Fruit fly (Drosophila melanogaster) whole organism, embryonic: Measurements from ENCODE around the gene CG32554.
A peak's percentile ranks its signal among the peaks of the same experiment; 100 is the strongest.

Source experiments
- Aef1 ChIP-seq: fragments of 200-800 bp; sonication (Bioruptor generic); IDR thresholded peaks from 3 replicates; pipeline ENCODE4 v1.3.6; 2022; ENCODE audit warnings: missing biosample characterization, missing genetic modification characterization
- CG10321 ChIP-seq: fragments of 200-800 bp; sonication (Bioruptor generic); IDR thresholded peaks from 2 replicates; pipeline ENCODE4 v1.3.6; 2022; ENCODE audit warnings: missing biosample characterization, missing genetic modification characterization
- CG11504 ChIP-seq: fragments of 200-800 bp; sonication (Bioruptor generic); optimal IDR thresholded peaks from 3 replicates; lab custom pipeline; 2019; ENCODE audit warnings: missing biosample characterization, mild to moderate bottlenecking, missing genetic modification characterization, moderate library complexity
- CG12769 ChIP-seq: fragments of 200-800 bp; sonication (Bioruptor generic); optimal IDR thresholded peaks from 2 replicates; lab custom pipeline; 2019; ENCODE audit warnings: missing biosample characterization, mild to moderate bottlenecking, missing genetic modification characterization, moderate library complexity
- CG15601 ChIP-seq: fragments of 200-800 bp; sonication (Bioruptor generic); optimal IDR thresholded peaks from 3 replicates; lab custom pipeline; 2019; ENCODE audit warnings: missing biosample characterization, mild to moderate bottlenecking, missing genetic modification characterization, moderate library complexity
- CG17186 ChIP-seq: fragments of 200-800 bp; sonication (Bioruptor generic); optimal IDR thresholded peaks from 3 replicates; lab custom pipeline; 2017; ENCODE audit warnings: missing biosample characterization, missing genetic modification reagents, missing genetic modification characterization
- CG1832 ChIP-seq: fragments of 200-800 bp; sonication (Bioruptor generic); optimal IDR thresholded peaks from 2 replicates; lab custom pipeline; 2017; ENCODE audit warnings: missing biosample characterization, mild to moderate bottlenecking, missing genetic modification characterization, inconsistent platforms
- CG3163 ChIP-seq: fragments of 200-800 bp; sonication (Bioruptor generic); optimal IDR thresholded peaks from 3 replicates; lab custom pipeline; 2016; ENCODE audit warnings: missing biosample characterization, missing genetic modification characterization
- CG32772 ChIP-seq: fragments of 200-800 bp; sonication (Bioruptor generic); IDR thresholded peaks from 2 replicates; pipeline ENCODE4 v1.3.6; 2022; ENCODE audit warnings: missing biosample characterization, missing genetic modification characterization
- CG4617 ChIP-seq: fragments of 200-800 bp; sonication (Bioruptor generic); optimal IDR thresholded peaks from 3 replicates; lab custom pipeline; 2016; ENCODE audit warnings: missing biosample characterization, missing genetic modification characterization, borderline replicate concordance
- CG6175 ChIP-seq: fragments of 200-800 bp; sonication (Bioruptor generic); IDR thresholded peaks from 3 replicates; pipeline ENCODE4 v1.3.6; 2022; ENCODE audit warnings: missing biosample characterization, missing genetic modification characterization
- CG6272 ChIP-seq: fragments of 200-800 bp; sonication (Bioruptor generic); IDR thresholded peaks from 2 replicates; pipeline ENCODE4 v1.3.6; 2022; ENCODE audit warnings: missing biosample characterization, missing genetic modification characterization
- CG6854 ChIP-seq: fragments of 200-800 bp; sonication (Bioruptor generic); optimal IDR thresholded peaks from 3 replicates; lab custom pipeline; 2017; ENCODE audit warnings: missing biosample characterization, mild to moderate bottlenecking, missing genetic modification characterization
- CG8924 ChIP-seq: fragments of 200-800 bp; optimal IDR thresholded peaks from 3 replicates; lab custom pipeline; 2019; ENCODE audit warnings: missing biosample characterization, mild to moderate bottlenecking, missing genetic modification characterization, moderate library complexity
- CG9932 ChIP-seq: fragments of 200-800 bp; sonication (Bioruptor generic); IDR thresholded peaks from 2 replicates; pipeline ENCODE4 v1.3.6; 2022; ENCODE audit warnings: missing biosample characterization, missing genetic modification characterization
- CoRest ChIP-seq: fragments of 200-800 bp; sonication (Bioruptor generic); optimal IDR thresholded peaks from 3 replicates; lab custom pipeline; 2018; ENCODE audit warnings: missing biosample characterization, mild to moderate bottlenecking, missing genetic modification characterization, moderate library complexity
- Deaf1 ChIP-seq: fragments of 200-800 bp; optimal IDR thresholded peaks from 3 replicates; lab custom pipeline; 2019; ENCODE audit warnings: missing biosample characterization, mild to moderate bottlenecking, missing genetic modification characterization, moderate library complexity
- Drgx ChIP-seq: fragments of 200-800 bp; sonication (Bioruptor generic); IDR thresholded peaks from 2 replicates; pipeline ENCODE4 v1.3.6; 2022; ENCODE audit warnings: missing biosample characterization, missing genetic modification characterization
- Fer1 ChIP-seq: fragments of 200-800 bp; sonication (Bioruptor generic); optimal IDR thresholded peaks from 2 replicates; lab custom pipeline; 2017; ENCODE audit warnings: missing biosample characterization, mild to moderate bottlenecking, missing genetic modification characterization
- Jarid2 ChIP-seq: fragments of 200-800 bp; sonication (Bioruptor generic); optimal IDR thresholded peaks from 3 replicates; lab custom pipeline; 2017; ENCODE audit warnings: mild to moderate bottlenecking, missing biosample characterization, missing genetic modification reagents, missing genetic modification characterization
- MBD-R2 ChIP-seq: fragments of 200-800 bp; sonication (Bioruptor generic); IDR thresholded peaks from 2 replicates; pipeline ENCODE4 v1.3.6; 2022; ENCODE audit warnings: missing biosample characterization, missing genetic modification characterization
- MESR4 ChIP-seq: fragments of 200-800 bp; sonication (Bioruptor generic); optimal IDR thresholded peaks from 2 replicates; lab custom pipeline; 2018; ENCODE audit warnings: missing biosample characterization, mild to moderate bottlenecking, missing genetic modification characterization, moderate library complexity
- Med ChIP-seq: fragments of 200-800 bp; sonication (Bioruptor generic); peaks from one replicate; lab custom pipeline; 2016; ENCODE audit warnings: missing biosample characterization, missing genetic modification characterization, mild to moderate bottlenecking, inconsistent platforms, moderate library complexity
- Nf-YC ChIP-seq: fragments of 200-800 bp; optimal IDR thresholded peaks from 3 replicates; lab custom pipeline; 2019; ENCODE audit warnings: missing biosample characterization, mild to moderate bottlenecking, missing genetic modification characterization, moderate library complexity
- Stat92E ChIP-seq, 3 experiments: fragments of >200 bp in 2 of 3; fragments of 200-800 bp in 1 of 3; sonication (Bioruptor generic) in 1 of 3; optimal IDR thresholded peaks; 2 replicates each; lab custom pipeline; 2017 to 2019; ENCODE audit warnings: missing biosample characterization in 3 of 3, missing genetic modification characterization in 3 of 3, mild to moderate bottlenecking in 1 of 3, moderate library complexity in 1 of 3
- Trl ChIP-seq, 3 experiments: fragments of >200 bp in 2 of 3; fragments of 200-800 bp in 1 of 3; sonication (Bioruptor generic) in 1 of 3; optimal IDR thresholded peaks; 2 replicates in 1 of 3; 3 replicates in 2 of 3; lab custom pipeline; 2016 to 2017; ENCODE audit warnings: missing biosample characterization in 1 of 3, missing genetic modification characterization in 1 of 3
- YL-1 ChIP-seq: fragments of 200-800 bp; sonication (Bioruptor generic); optimal IDR thresholded peaks from 3 replicates; lab custom pipeline; 2017; ENCODE audit warnings: missing biosample characterization, mild to moderate bottlenecking, missing genetic modification characterization
- bigmax ChIP-seq: fragments of 200-800 bp; sonication (Bioruptor generic); optimal IDR thresholded peaks from 2 replicates; lab custom pipeline; 2018; ENCODE audit warnings: missing biosample characterization, mild to moderate bottlenecking, missing genetic modification characterization
- bsh ChIP-seq, 2 experiments: fragments of 200-800 bp; sonication (Bioruptor generic); optimal IDR thresholded peaks; 2 replicates each; lab custom pipeline; 2017 to 2018; ENCODE audit warnings: mild to moderate bottlenecking in 2 of 2, missing biosample characterization in 2 of 2, missing genetic modification characterization in 2 of 2, moderate library complexity in 1 of 2
- cg ChIP-seq: fragments of 200-800 bp; sonication (Bioruptor generic); optimal IDR thresholded peaks from 3 replicates; lab custom pipeline; 2019; ENCODE audit warnings: missing biosample characterization, mild to moderate bottlenecking, missing genetic modification characterization, moderate library complexity
- corto ChIP-seq: fragments of 200-800 bp; sonication (Bioruptor generic); optimal IDR thresholded peaks from 2 replicates; lab custom pipeline; 2016; ENCODE audit warnings: missing biosample characterization, mild to moderate bottlenecking, missing genetic modification characterization, moderate library complexity
- crol ChIP-seq: fragments of 200-800 bp; sonication (Bioruptor generic); IDR thresholded peaks from 2 replicates; pipeline ENCODE4 v1.3.6; 2022; ENCODE audit warnings: missing biosample characterization, missing genetic modification characterization
- en ChIP-seq: fragments of 200-800 bp; sonication (Bioruptor generic); optimal IDR thresholded peaks from 2 replicates; lab custom pipeline; 2016; ENCODE audit warnings: missing biosample characterization, missing genetic modification characterization
- gcm2 ChIP-seq: fragments of 200-800 bp; sonication (Bioruptor generic); optimal IDR thresholded peaks from 2 replicates; lab custom pipeline; 2016; ENCODE audit warnings: missing biosample characterization, missing genetic modification characterization
- grn ChIP-seq: fragments of 200-800 bp; sonication (Bioruptor generic); optimal IDR thresholded peaks from 3 replicates; lab custom pipeline; 2017; ENCODE audit warnings: missing biosample characterization, missing genetic modification characterization
- insv ChIP-seq, 2 experiments: fragments of 200-800 bp; sonication (Bioruptor generic); optimal IDR thresholded peaks; 3 replicates each; lab custom pipeline; 2016 to 2018; ENCODE audit warnings: missing biosample characterization in 2 of 2, missing genetic modification characterization in 2 of 2
- nerfin-2 ChIP-seq: fragments of 200-800 bp; sonication (Bioruptor generic); IDR thresholded peaks from 2 replicates; pipeline ENCODE4 v1.3.6; 2022; ENCODE audit warnings: missing biosample characterization, missing genetic modification characterization; ENCODE audit not compliant: partially characterized antibody
- nom ChIP-seq: fragments of 200-800 bp; sonication (Bioruptor generic); optimal IDR thresholded peaks from 2 replicates; lab custom pipeline; 2017; ENCODE audit warnings: missing biosample characterization, missing genetic modification characterization, mild to moderate bottlenecking, moderate library complexity, missing genetic modification reagents
- oc ChIP-seq: fragments of 200-800 bp; sonication (Bioruptor generic); optimal IDR thresholded peaks from 2 replicates; lab custom pipeline; 2018; ENCODE audit warnings: missing biosample characterization, mild to moderate bottlenecking, missing genetic modification characterization, moderate library complexity
- psq ChIP-seq: fragments of 200-800 bp; sonication (Bioruptor generic); optimal IDR thresholded peaks from 2 replicates; lab custom pipeline; 2017; ENCODE audit warnings: missing biosample characterization, missing genetic modification characterization
- pzg ChIP-seq: fragments of 200-800 bp; sonication (Bioruptor generic); optimal IDR thresholded peaks from 3 replicates; lab custom pipeline; 2018; ENCODE audit warnings: missing biosample characterization, mild to moderate bottlenecking, missing genetic modification characterization, moderate library complexity
- sd ChIP-seq: fragments of 200-800 bp; sonication (Bioruptor generic); optimal IDR thresholded peaks from 3 replicates; lab custom pipeline; 2018; ENCODE audit warnings: missing biosample characterization, mild to moderate bottlenecking, missing genetic modification characterization, moderate library complexity
- shn ChIP-seq: fragments of 200-800 bp; sonication (Bioruptor generic); optimal IDR thresholded peaks from 3 replicates; lab custom pipeline; 2016; ENCODE audit warnings: missing biosample characterization, missing genetic modification characterization
- sqz ChIP-seq: fragments of 200-800 bp; sonication (Bioruptor generic); optimal IDR thresholded peaks from 3 replicates; lab custom pipeline; 2018; ENCODE audit warnings: missing biosample characterization, mild to moderate bottlenecking, missing genetic modification characterization
- twi ChIP-seq: fragments of 200-800 bp; optimal IDR thresholded peaks from 2 replicates; lab custom pipeline; 2019; ENCODE audit warnings: missing biosample characterization, mild to moderate bottlenecking, missing genetic modification characterization, moderate library complexity

CG32554 gene

dm6 chrX:17887208-17887627 is 34.7 kb upstream of the CG32554 start, which contains the start of gene mnb (continued):
- TF ChIP-seq CG11504 (tag; lab: Kevin White, UChicago) (peak; percentile 17), CG6272 (GFP tag; lab: Robert Waterston, UW) (peak; percentile 46; the same call in 1 of the 2 replicates), nerfin-2 (peak; percentile 99), CoRest (peak; percentile 55), Jarid2 (GFP tag; lab: Kevin White, UChicago) (no peak), shn (GFP tag; lab: Kevin White, UChicago) (no peak), Stat92E (GFP tag; optimal IDR thresholded peaks at IDR 0.05; lab: Kevin White, UChicago) (peak in 1 of 3 experiments; percentile 33)

dm6 chrX:17886449-17887207 is 34.1 kb upstream of the CG32554 start:
- TF ChIP-seq CG1832 (GFP tag; lab: Kevin White, UChicago) (peak; percentile 48), CG11504 (tag; lab: Kevin White, UChicago) (peak; percentile 23), CG6175 (GFP tag; lab: Robert Waterston, UW) (peak; percentile 86), bigmax (GFP tag; lab: Kevin White, UChicago) (peak; percentile 79), twi (tag; lab: Kevin White, UChicago) (peak; percentile 70), Drgx (GFP tag; lab: Robert Waterston, UW) (peak; percentile 67), en (GFP tag; lab: Kevin White, UChicago) (no peak), crol (GFP tag; lab: Robert Waterston, UW) (peak; percentile 23; the same call in 1 of the 2 replicates), Stat92E (GFP tag; optimal IDR thresholded peaks at IDR 0.05; lab: Kevin White, UChicago) (no peak), sqz (GFP tag; lab: Kevin White, UChicago) (peak; percentile 99), YL-1 (GFP tag; lab: Kevin White, UChicago) (peak; percentile 47), oc (peak; percentile 5), Nf-YC (tag; lab: Kevin White, UChicago) (peak; percentile 15), gcm2 (GFP tag; lab: Kevin White, UChicago) (no peak), MESR4 (GFP tag; lab: Kevin White, UChicago) (peak; percentile 73), Deaf1 (tag; lab: Kevin White, UChicago) (no peak), CG17186 (GFP tag; lab: Kevin White, UChicago) (peak; percentile 96), nom (GFP tag; lab: Kevin White, UChicago) (peak; percentile 95), CG10321 (peak; percentile 91), CG3163 (peak; percentile 91), CG32772 (GFP tag; lab: Robert Waterston, UW) (0 out of 2 replicates have a peak, but pooled peaks have one; percentile 36), CG15601 (peak; percentile 21), insv (GFP tag; optimal IDR thresholded peaks at IDR 0.05; lab: Kevin White, UChicago) (peak in 1 of 2 experiments; percentile 90), CG12769 (peak; percentile 35), bsh (GFP tag; optimal IDR thresholded peaks at IDR 0.05; lab: Kevin White, UChicago) (peak in 1 of 2 experiments; percentile 81), CG6854 (GFP tag; lab: Kevin White, UChicago) (peak; percentile 5), pzg (GFP tag; lab: Kevin White, UChicago) (no peak), CG9932 (GFP tag; lab: Robert Waterston, UW) (no peak), MBD-R2 (GFP tag; lab: Robert Waterston, UW) (peak; percentile 22; the same call in 1 of the 2 replicates), CG8924 (tag; lab: Kevin White, UChicago) (peak; percentile 71), sd (tag; lab: Kevin White, UChicago) (peak; percentile 11), Aef1 (GFP tag; lab: Robert Waterston, UW) (peak; percentile 10; the same call in 1 of the 3 replicates), grn (no peak), Trl (optimal IDR thresholded peaks at IDR 0.05; lab: Kevin White, UChicago) (peak; percentile 52 to 87), Trl (GFP tag; optimal IDR thresholded peaks at IDR 0.05; lab: Kevin White, UChicago) (peak; percentile 18), Fer1 (GFP tag; lab: Kevin White, UChicago) (peak; percentile 13), corto (GFP tag; lab: Kevin White, UChicago) (peak; percentile 61), CG4617 (peak; percentile 12), psq (GFP tag; lab: Kevin White, UChicago) (peak; percentile 72), cg (peak; percentile 91), Med (GFP tag; lab: Kevin White, UChicago) (peak; percentile 78)
